Worm (Caenorhabditis elegans): ENCODE measurements around the gene cope-1.

DNA sequence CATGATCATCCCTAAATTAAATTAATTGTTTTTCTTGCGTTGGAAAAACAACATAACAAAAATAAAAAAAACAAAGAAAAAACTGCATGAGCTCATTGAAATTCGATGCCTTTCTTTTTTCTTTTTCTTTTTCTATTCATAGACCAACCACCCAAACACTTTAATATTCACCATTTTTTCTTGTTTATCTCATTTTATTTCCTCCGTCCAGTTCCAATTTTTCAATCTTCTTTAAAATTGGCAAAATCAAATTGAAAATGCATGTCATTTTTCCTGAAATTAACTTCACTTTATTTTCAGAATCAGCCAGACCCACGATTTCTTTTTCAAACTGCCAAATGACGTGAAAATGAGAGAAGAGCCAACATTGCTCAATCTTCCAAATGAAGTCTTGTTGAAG, 40.2 kb upstream of the cope-1 start, which contains the start of gene T03F6.4:
- TF ChIP-seq unc-62 (GFP tag; optimal IDR thresholded peaks at IDR 0.05) = no peak
- TF ChIP-seq lsy-2 (tag; optimal IDR thresholded peaks at IDR 0.05) = no peak
- TF ChIP-seq lin-13 (tag; optimal IDR thresholded peaks at IDR 0.05) = no peak
- TF ChIP-seq blmp-1 (tag; optimal IDR thresholded peaks at IDR 0.05) = no peak
- no peak for TF ChIP-seq ces-1 (GFP tag; optimal IDR thresholded peaks at IDR 0.05)
- no peak for TF ChIP-seq ztf-11 (tag; optimal IDR thresholded peaks at IDR 0.05)
- TF ChIP-seq nhr-237 (tag; optimal IDR thresholded peaks at IDR 0.05) = no peak
- no peak for TF ChIP-seq nhr-12 (tag; optimal IDR thresholded peaks at IDR 0.05)
- TF ChIP-seq snpc-4 (tag; optimal IDR thresholded peaks at IDR 0.05) = no peak
- no peak for TF ChIP-seq pha-4 (tag; optimal IDR thresholded peaks at IDR 0.05)
- TF ChIP-seq ceh-43 (GFP tag; optimal IDR thresholded peaks at IDR 0.05) = no peak
